Worm (Caenorhabditis elegans) whole organism, young adult: Measurements from ENCODE around the gene nhr-243.

ENCODE experiments used
- C06A6.2 ChIP-seq: fragments of 200-800 bp; sonication (Bioruptor generic); conservative IDR thresholded peaks from 2 replicates; pipeline ENCODE4 v1.3.6; 2022; ENCODE audit warnings: missing genetic modification characterization, missing compliant biosample characterization
- F39B2.1 ChIP-seq: fragments of 200-800 bp; sonication (Bioruptor generic); IDR thresholded peaks from 2 replicates; pipeline ENCODE4 v1.3.6; 2022; ENCODE audit warnings: missing genetic modification reagents, missing genetic modification characterization, missing compliant biosample characterization
- F52B5.7 ChIP-seq: sonication (generic microtip); optimal IDR thresholded peaks from 2 replicates; lab custom pipeline; 2016; ENCODE audit warnings: mild to moderate bottlenecking, missing genetic modification characterization, missing compliant biosample characterization
- F55B11.4 ChIP-seq: sonication (generic microtip); optimal IDR thresholded peaks from 2 replicates; lab custom pipeline; 2016; ENCODE audit warnings: missing compliant biosample characterization, missing genetic modification characterization, borderline replicate concordance; ENCODE audit not compliant: insufficient read depth
- F57A8.1 ChIP-seq: fragments of 200-800 bp; sonication (Bioruptor generic); optimal IDR thresholded peaks from 2 replicates; lab custom pipeline; 2018; ENCODE audit warnings: mild to moderate bottlenecking, missing genetic modification characterization, moderate library complexity, missing compliant biosample characterization
- K12H6.12 ChIP-seq: fragments of 200-800 bp; sonication (Bioruptor generic); optimal IDR thresholded peaks from 2 replicates; lab custom pipeline; 2018; ENCODE audit warnings: mild to moderate bottlenecking, missing genetic modification characterization, missing compliant biosample characterization
- Y79H2A.3 ChIP-seq: fragments of 200-800 bp; sonication (Bioruptor generic); conservative IDR thresholded peaks from 2 replicates; pipeline ENCODE4 v1.3.6; 2022; ENCODE audit warnings: missing genetic modification reagents, missing genetic modification characterization, missing compliant biosample characterization
- Y95B8A.8 ChIP-seq: fragments of 200-800 bp; sonication (Bioruptor generic); IDR thresholded peaks from 2 replicates; pipeline ENCODE4 v1.3.6; 2022; ENCODE audit warnings: missing genetic modification reagents, missing genetic modification characterization, missing compliant biosample characterization
- ZK185.1 ChIP-seq: sonication (generic microtip); optimal IDR thresholded peaks from 2 replicates; lab custom pipeline; 2016; ENCODE audit warnings: mild to moderate bottlenecking, missing genetic modification characterization, missing compliant biosample characterization; ENCODE audit not compliant: poor library complexity, severe bottlenecking
- aptf-3 ChIP-seq: fragments of 200-800 bp; sonication (Bioruptor generic); IDR thresholded peaks from 2 replicates; pipeline ENCODE4 v1.3.6; 2022; ENCODE audit warnings: missing genetic modification characterization, missing compliant biosample characterization
- bed-1 ChIP-seq: fragments of 200-800 bp; sonication (Bioruptor generic); IDR thresholded peaks from 2 replicates; pipeline ENCODE4 v1.3.6; 2022; ENCODE audit warnings: missing genetic modification reagents, missing genetic modification characterization, missing compliant biosample characterization
- ccch-3 ChIP-seq: fragments of 200-800 bp; sonication (Bioruptor generic); optimal IDR thresholded peaks from 2 replicates; lab custom pipeline; 2018; ENCODE audit warnings: mild to moderate bottlenecking, missing genetic modification characterization, missing compliant biosample characterization
- cebp-1 ChIP-seq, 2 experiments: fragments of 200-800 bp in 1 of 2; sonication (Bioruptor generic) in 1 of 2; sonication (generic microtip) in 1 of 2; IDR thresholded peaks in 1 of 2; optimal IDR thresholded peaks in 1 of 2; 2 replicates each; pipeline versions ENCODE4 v1.3.6 to Lab custom; 2017 to 2022; ENCODE audit warnings: missing compliant biosample characterization in 2 of 2, missing genetic modification characterization in 2 of 2, mild to moderate bottlenecking in 1 of 2, missing genetic modification reagents in 1 of 2, moderate library complexity in 1 of 2
- ceh-40 ChIP-seq: fragments of 200-800 bp; sonication (Bioruptor generic); IDR thresholded peaks from 2 replicates; pipeline ENCODE4 v1.3.6; 2022; ENCODE audit warnings: missing genetic modification characterization, missing compliant biosample characterization
- ceh-79 ChIP-seq: sonication (generic microtip); optimal IDR thresholded peaks from 2 replicates; lab custom pipeline; 2017; ENCODE audit warnings: mild to moderate bottlenecking, missing genetic modification characterization, missing compliant biosample characterization
- dpff-1 ChIP-seq: sonication (generic microtip); optimal IDR thresholded peaks from 2 replicates; lab custom pipeline; 2017; ENCODE audit warnings: mild to moderate bottlenecking, missing genetic modification characterization, missing compliant biosample characterization
- dpl-1 ChIP-seq: fragments of 150-350 bp; optimal IDR thresholded peaks from 2 replicates; lab custom pipeline; 2014; ENCODE audit warnings: missing biosample characterization, missing genetic modification reagents, missing genetic modification characterization
- efl-1 ChIP-seq: fragments of 150-350 bp; optimal IDR thresholded peaks from 2 replicates; lab custom pipeline; 2014; ENCODE audit warnings: missing biosample characterization, missing genetic modification reagents, missing genetic modification characterization
- ets-4 ChIP-seq: fragments of 200-800 bp; sonication (Bioruptor generic); optimal IDR thresholded peaks from 2 replicates; lab custom pipeline; 2018; ENCODE audit warnings: mild to moderate bottlenecking, missing genetic modification characterization, missing compliant biosample characterization
- hlh-12 ChIP-seq: sonication (generic microtip); optimal IDR thresholded peaks from 2 replicates; lab custom pipeline; 2016; ENCODE audit warnings: missing genetic modification characterization, missing compliant biosample characterization
- hlh-26 ChIP-seq: fragments of 200-800 bp; sonication (Bioruptor generic); conservative IDR thresholded peaks from 2 replicates; pipeline ENCODE4 v1.3.6; 2022; ENCODE audit warnings: missing genetic modification reagents, missing genetic modification characterization, missing compliant biosample characterization
- hmg-1.2 ChIP-seq: fragments of 200-800 bp; sonication (Bioruptor generic); IDR thresholded peaks from 2 replicates; pipeline ENCODE4 v1.3.6; 2022; ENCODE audit warnings: missing genetic modification reagents, missing genetic modification characterization, missing compliant biosample characterization
- hmg-20 ChIP-seq: fragments of 200-800 bp; sonication (Bioruptor generic); IDR thresholded peaks from 2 replicates; pipeline ENCODE4 v1.3.6; 2022; ENCODE audit warnings: missing genetic modification reagents, missing genetic modification characterization, missing compliant biosample characterization
- hrde-1 ChIP-seq: sonication (generic microtip); optimal IDR thresholded peaks from 2 replicates; lab custom pipeline; 2016; ENCODE audit warnings: missing genetic modification characterization, mild to moderate bottlenecking, missing compliant biosample characterization, moderate library complexity, missing genotype, missing genetic modification reagents, borderline replicate concordance
- hsf-1 ChIP-seq: fragments of 200-800 bp; sonication (Bioruptor generic); IDR thresholded peaks from 2 replicates; pipeline ENCODE4 v1.3.6; 2022; ENCODE audit warnings: missing genetic modification reagents, missing genetic modification characterization, missing compliant biosample characterization
- let-526 ChIP-seq: fragments of 200-800 bp; sonication (Bioruptor generic); IDR thresholded peaks from 2 replicates; pipeline ENCODE4 v1.3.6; 2022; ENCODE audit warnings: missing genetic modification reagents, missing genetic modification characterization, missing compliant biosample characterization
- lin-26 ChIP-seq: fragments of 200-800 bp; sonication (Bioruptor generic); IDR thresholded peaks from 2 replicates; pipeline ENCODE4 v1.3.6; 2022; ENCODE audit warnings: missing genetic modification reagents, missing genetic modification characterization, missing compliant biosample characterization
- lir-1 ChIP-seq: fragments of 200-800 bp; sonication (Bioruptor generic); conservative IDR thresholded peaks from 2 replicates; pipeline ENCODE4 v1.3.6; 2022; ENCODE audit warnings: missing genetic modification reagents, missing genetic modification characterization, missing compliant biosample characterization
- madf-10 ChIP-seq: sonication (generic microtip); optimal IDR thresholded peaks from 2 replicates; lab custom pipeline; 2016; ENCODE audit warnings: mild to moderate bottlenecking, missing genetic modification characterization, missing compliant biosample characterization
- nfya-2 ChIP-seq: fragments of 200-800 bp; sonication (Bioruptor generic); IDR thresholded peaks from 2 replicates; pipeline ENCODE4 v1.3.6; 2022; ENCODE audit warnings: missing genetic modification reagents, missing genetic modification characterization, missing compliant biosample characterization
- nhr-120 ChIP-seq: fragments of 200-800 bp; sonication (Bioruptor generic); IDR thresholded peaks from 2 replicates; pipeline ENCODE4 v1.3.6; 2022; ENCODE audit warnings: missing genetic modification characterization, missing compliant biosample characterization
- nhr-80 ChIP-seq: sonication (generic microtip); optimal IDR thresholded peaks from 2 replicates; lab custom pipeline; 2016; ENCODE audit warnings: missing genetic modification characterization, missing compliant biosample characterization
- nhr-90 ChIP-seq: sonication (generic microtip); optimal IDR thresholded peaks from 2 replicates; lab custom pipeline; 2016; ENCODE audit warnings: missing genotype, mild to moderate bottlenecking, missing genetic modification characterization, missing compliant biosample characterization
- rec-8 ChIP-seq, 2 experiments: sonication (generic microtip); optimal IDR thresholded peaks; 2 replicates each; lab custom pipeline; 2016; ENCODE audit warnings: mild to moderate bottlenecking in 2 of 2, missing genetic modification characterization in 2 of 2, missing genetic modification reagents in 2 of 2, missing genotype in 2 of 2, missing biosample characterization in 1 of 2, missing compliant biosample characterization in 1 of 2, moderate library complexity in 1 of 2
- sea-2 ChIP-seq: fragments of 200-800 bp; sonication (Bioruptor generic); IDR thresholded peaks from 2 replicates; pipeline ENCODE4 v1.3.6; 2022; ENCODE audit warnings: missing genetic modification characterization, missing compliant biosample characterization
- tlf-1 ChIP-seq: fragments of 200-800 bp; sonication (Bioruptor generic); optimal IDR thresholded peaks from 2 replicates; lab custom pipeline; 2018; ENCODE audit warnings: mild to moderate bottlenecking, missing genetic modification characterization, missing compliant biosample characterization
- unc-62 ChIP-seq: fragments of 150-350 bp; optimal IDR thresholded peaks from 2 replicates; lab custom pipeline; 2014; ENCODE audit warnings: missing biosample characterization, missing genetic modification reagents, missing genetic modification characterization

Gene nhr-243

ce11 chrV:18870955-18871354 lies 29.4 kb downstream of the nhr-243 start:
- TF ChIP-seq lin-26 (GFP tag; lab: Robert Waterston, UW) (no peak), cebp-1 (GFP tag; IDR thresholded peaks at IDR 0.05; lab: Robert Waterston, UW) (no peak), cebp-1 (tag; optimal IDR thresholded peaks at IDR 0.05; lab: Kevin White, UChicago) (peak; percentile 10), nfya-2 (no peak), nhr-80 (tag; lab: Kevin White, UChicago) (peak; percentile 62), unc-62 (peak; percentile 85), tlf-1 (GFP tag; lab: Kevin White, UChicago) (no peak), ccch-3 (no peak)
- TF ChIP-seq, all 124 proteins: peak for 3

- TF ChIP-seq K12H6.12 (tag; lab: Kevin White, UChicago), result peak; percentile 25
- no peak for TF ChIP-seq ceh-79 (tag; lab: Kevin White, UChicago)
- no peak for TF ChIP-seq hrde-1 (tag; lab: Kevin White, UChicago)
- TF ChIP-seq F57A8.1 (GFP tag; lab: Kevin White, UChicago), result no peak
- TF ChIP-seq madf-10 (tag; lab: Kevin White, UChicago), result no peak
- no peak for TF ChIP-seq ZK185.1
- no peak for TF ChIP-seq tlf-1 (GFP tag; lab: Kevin White, UChicago)
- no peak for TF ChIP-seq F55B11.4 (tag; lab: Kevin White, UChicago)
- no peak for TF ChIP-seq bed-1 (GFP tag; lab: Robert Waterston, UW)
- TF ChIP-seq efl-1 (GFP tag; lab: Kevin White, UChicago), result no peak
- no peak for TF ChIP-seq let-526 (GFP tag; lab: Robert Waterston, UW)
- no peak for TF ChIP-seq hmg-20 (GFP tag; lab: Robert Waterston, UW)
- TF ChIP-seq ceh-40 (GFP tag; lab: Robert Waterston, UW), result no peak
- peak; percentile 27 for TF ChIP-seq nhr-80 (tag; lab: Kevin White, UChicago)
- no peak for TF ChIP-seq aptf-3 (GFP tag; lab: Robert Waterston, UW)
- no peak for TF ChIP-seq nhr-120 (GFP tag; lab: Robert Waterston, UW)
- TF ChIP-seq Y95B8A.8 (GFP tag; lab: Robert Waterston, UW), result no peak
- TF ChIP-seq cebp-1 (GFP tag; IDR thresholded peaks at IDR 0.05; lab: Robert Waterston, UW), result no peak
- peak; percentile 12 for TF ChIP-seq cebp-1 (tag; optimal IDR thresholded peaks at IDR 0.05; lab: Kevin White, UChicago)
- TF ChIP-seq dpl-1 (GFP tag; lab: Kevin White, UChicago), result no peak
- no peak for TF ChIP-seq ets-4
- TF ChIP-seq hlh-26 (GFP tag; lab: Robert Waterston, UW), result no peak
- no peak for TF ChIP-seq F39B2.1 (GFP tag; lab: Robert Waterston, UW)
- TF ChIP-seq hlh-12 (tag; lab: Kevin White, UChicago), result no peak
- no peak for TF ChIP-seq hsf-1 (GFP tag; lab: Robert Waterston, UW)
- no peak for TF ChIP-seq sea-2 (GFP tag; lab: Robert Waterston, UW)
- TF ChIP-seq C06A6.2 (GFP tag; lab: Robert Waterston, UW), result no peak
- TF ChIP-seq nhr-90 (tag; lab: Kevin White, UChicago), result no peak
- TF ChIP-seq F52B5.7 (tag; lab: Kevin White, UChicago), result no peak
- TF ChIP-seq dpff-1 (tag; lab: Kevin White, UChicago), result no peak
- TF ChIP-seq Y79H2A.3 (GFP tag; lab: Robert Waterston, UW), result no peak
- TF ChIP-seq lir-1 (GFP tag; lab: Robert Waterston, UW), result no peak
- peak; percentile 73; the same call in 1 of the 2 replicates for TF ChIP-seq hmg-1.2 (GFP tag; lab: Robert Waterston, UW)
- no peak for TF ChIP-seq rec-8 (tag; optimal IDR thresholded peaks at IDR 0.05; lab: Kevin White, UChicago)
- TF ChIP-seq, all 124 proteins: peak for 4
These were observed 31.8 kb downstream of the nhr-243 start for ce11 chrV:18868517-18868916.
